Fruit fly (Drosophila melanogaster): ENCODE measurements around the gene CG6999.

CG6999 gene

DNA sequence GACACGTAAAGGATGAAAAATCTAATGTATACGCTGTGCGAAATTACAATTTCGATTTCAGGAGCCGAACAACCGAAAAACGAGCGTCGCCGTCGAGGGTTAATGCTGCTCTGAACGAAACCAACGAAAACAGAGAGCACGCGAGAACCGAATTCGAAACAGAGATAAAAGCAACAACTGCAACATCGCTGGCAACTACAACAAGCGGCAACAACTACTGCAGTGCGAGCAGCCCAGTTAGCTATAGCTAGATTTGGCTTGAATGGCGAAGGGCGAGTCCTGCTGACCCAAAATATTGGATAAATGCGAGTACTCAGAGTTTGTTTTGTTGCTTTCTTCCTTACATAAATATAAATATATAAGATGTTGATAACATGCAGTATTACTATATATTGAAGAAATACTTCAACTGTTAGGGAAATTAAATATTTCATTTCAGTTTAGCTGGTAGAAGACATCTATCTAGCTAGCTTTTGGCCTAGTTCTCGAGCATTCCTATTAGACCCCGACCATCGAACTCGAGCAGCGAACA is 46.8 kb downstream of the CG6999 start, which contains the start of gene fend (continued):
- peak in 1 of 2 experiments; percentile 30 for TF ChIP-seq eve (GFP tag; optimal IDR thresholded peaks at IDR 0.05)
- TF ChIP-seq CG10209 (GFP tag; optimal IDR thresholded peaks at IDR 0.05), result peak; percentile 25
- peak; percentile 11 for TF ChIP-seq CG15696 (tag; optimal IDR thresholded peaks at IDR 0.05)
- TF ChIP-seq Fer1 (GFP tag; optimal IDR thresholded peaks at IDR 0.05), result peak; percentile 63
- no peak for TF ChIP-seq aop (GFP tag; IDR thresholded peaks at IDR 0.05)
- peak; percentile 4; the same call in 1 of the 2 replicates for TF ChIP-seq CG4360 (GFP tag; IDR thresholded peaks at IDR 0.05)
- no peak for TF ChIP-seq luna (GFP tag; optimal IDR thresholded peaks at IDR 0.05)
- peak; percentile 1 for TF ChIP-seq CG1603 (tag; optimal IDR thresholded peaks at IDR 0.05)
- TF ChIP-seq CHES-1-like (GFP tag; optimal IDR thresholded peaks at IDR 0.05), result no peak
- TF ChIP-seq CG12744 (GFP tag; optimal IDR thresholded peaks at IDR 0.05), result no peak
- TF ChIP-seq Eip74EF (GFP tag; optimal IDR thresholded peaks at IDR 0.05), result peak in 1 of 2 experiments; percentile 18
- no peak for TF ChIP-seq Atf6 (GFP tag; IDR thresholded peaks at IDR 0.05)
- no peak for TF ChIP-seq H15 (GFP tag; IDR thresholded peaks at IDR 0.05)
- TF ChIP-seq Dp (GFP tag; optimal IDR thresholded peaks at IDR 0.05), result no peak
- TF ChIP-seq CG15073 (GFP tag; optimal IDR thresholded peaks at IDR 0.05), result no peak
- no peak for TF ChIP-seq CG7928 (GFP tag; optimal IDR thresholded peaks at IDR 0.05)
- TF ChIP-seq D19A (tag; optimal IDR thresholded peaks at IDR 0.05), result peak; percentile 42
- TF ChIP-seq Awh (GFP tag; IDR thresholded peaks at IDR 0.05), result no peak
- TF ChIP-seq caup (GFP tag; optimal IDR thresholded peaks at IDR 0.05; ENCODE audit: severe bottlenecking), result peak; percentile 23
- TF ChIP-seq CG11456 (GFP tag; IDR thresholded peaks at IDR 0.05), result no peak
- TF ChIP-seq CG1233 (GFP tag; optimal IDR thresholded peaks at IDR 0.05), result peak; percentile 21
- TF ChIP-seq gro (GFP tag; optimal IDR thresholded peaks at IDR 0.05), result no peak
- TF ChIP-seq Med (GFP tag), result peak; percentile 63
- TF ChIP-seq tgo (GFP tag; IDR thresholded peaks at IDR 0.05), result no peak
- TF ChIP-seq Bdp1 (GFP tag; optimal IDR thresholded peaks at IDR 0.05), result no peak
- TF ChIP-seq kay (GFP tag; optimal IDR thresholded peaks at IDR 0.05), result no peak
- peak; percentile 8 for TF ChIP-seq CG8281 (tag; optimal IDR thresholded peaks at IDR 0.05)
- TF ChIP-seq CG8944 (GFP tag; optimal IDR thresholded peaks at IDR 0.05), result no peak
- no peak for TF ChIP-seq CG32772 (GFP tag; IDR thresholded peaks at IDR 0.05)
- TF ChIP-seq CG10959 (GFP tag; IDR thresholded peaks at IDR 0.05), result peak; percentile 77
- peak; percentile 25 for TF ChIP-seq CG13894 (tag; optimal IDR thresholded peaks at IDR 0.05)
- no peak for TF ChIP-seq Dbx (GFP tag; IDR thresholded peaks at IDR 0.05)
- no peak for TF ChIP-seq CG4617 (GFP tag; optimal IDR thresholded peaks at IDR 0.05; ENCODE audit: borderline replicate concordance)
- TF ChIP-seq Kr (GFP tag; optimal IDR thresholded peaks at IDR 0.05), result no peak
- peak; percentile 52 for TF ChIP-seq CG30403 (GFP tag; optimal IDR thresholded peaks at IDR 0.05)
- no peak for TF ChIP-seq CG4707 (GFP tag; optimal IDR thresholded peaks at IDR 0.05)
- TF ChIP-seq CG10654 (GFP tag; optimal IDR thresholded peaks at IDR 0.05), result no peak
- no peak for TF ChIP-seq B-H1 (GFP tag; IDR thresholded peaks at IDR 0.05)
- no peak for TF ChIP-seq CG12942 (GFP tag; optimal IDR thresholded peaks at IDR 0.05)
- TF ChIP-seq CG42726 (GFP tag; IDR thresholded peaks at IDR 0.05; ENCODE audit: partially characterized antibody), result no peak
- TF ChIP-seq CG10147 (GFP tag; optimal IDR thresholded peaks at IDR 0.05), result peak; percentile 43
- TF ChIP-seq kni (GFP tag; optimal IDR thresholded peaks at IDR 0.05), result peak; percentile 98
- TF ChIP-seq CG15514 (GFP tag; optimal IDR thresholded peaks at IDR 0.05), result peak; percentile 97
- no peak for TF ChIP-seq mirr (GFP tag; optimal IDR thresholded peaks at IDR 0.05)
- TF ChIP-seq ash1 (GFP tag; optimal IDR thresholded peaks at IDR 0.05), result no peak
- TF ChIP-seq CG16813 (GFP tag; IDR thresholded peaks at IDR 0.05; ENCODE audit: partially characterized antibody), result no peak
- peak; percentile 11 for TF ChIP-seq CG8290 (GFP tag; optimal IDR thresholded peaks at IDR 0.05)
- no peak for TF ChIP-seq CG8290 (tag; optimal IDR thresholded peaks at IDR 0.05)
- TF ChIP-seq CG7357 (GFP tag; IDR thresholded peaks at IDR 0.05), result no peak
- TF ChIP-seq Blimp-1 (GFP tag; optimal IDR thresholded peaks at IDR 0.05), result peak; percentile 3
- TF ChIP-seq Fer2 (tag; optimal IDR thresholded peaks at IDR 0.05), result no peak

All from whole organism, embryonic.